Worm (Caenorhabditis elegans) whole organism, L1 larva: Measurements from ENCODE around the gene gba-4.
A peak's percentile ranks its signal among the peaks of the same experiment; 100 is the strongest.

ENCODE experiments used
- C04F5.9 ChIP-seq: sonication (generic microtip); optimal IDR thresholded peaks from 2 replicates; lab custom pipeline; 2016; ENCODE audit warnings: missing genetic modification characterization, missing compliant biosample characterization
- C16A3.4 ChIP-seq: fragments of 150-350 bp; optimal IDR thresholded peaks from 2 replicates; lab custom pipeline; 2014; ENCODE audit warnings: missing biosample characterization, missing genetic modification characterization
- C34B4.2 ChIP-seq: sonication (generic microtip); optimal IDR thresholded peaks from 2 replicates; lab custom pipeline; 2017; ENCODE audit warnings: mild to moderate bottlenecking, missing genetic modification characterization, missing compliant biosample characterization
- F16B12.6 ChIP-seq: fragments of 150-350 bp; optimal IDR thresholded peaks from 2 replicates; lab custom pipeline; 2014; ENCODE audit warnings: missing biosample characterization, missing genetic modification characterization
- aly-2 ChIP-seq: fragments of 150-350 bp; optimal IDR thresholded peaks from 2 replicates; lab custom pipeline; 2014; ENCODE audit warnings: missing biosample characterization, missing genetic modification characterization
- ama-1 ChIP-seq: fragments of 150-350 bp; optimal IDR thresholded peaks from 2 replicates; lab custom pipeline; 2014
- ceh-63 ChIP-seq: fragments of 200-800 bp; sonication (Bioruptor generic); optimal IDR thresholded peaks from 2 replicates; lab custom pipeline; 2018; ENCODE audit warnings: mild to moderate bottlenecking, missing genetic modification characterization, missing compliant biosample characterization
- ceh-8 ChIP-seq: fragments of 200-800 bp; sonication (Bioruptor generic); optimal IDR thresholded peaks from 2 replicates; lab custom pipeline; 2018; ENCODE audit warnings: mild to moderate bottlenecking, missing genetic modification characterization, moderate library complexity, missing compliant biosample characterization
- ceh-88 ChIP-seq: fragments of 200-800 bp; sonication (Bioruptor generic); IDR thresholded peaks from 2 replicates; pipeline ENCODE4 v1.3.6; 2022; ENCODE audit warnings: missing genetic modification characterization, missing compliant biosample characterization
- dpl-1 ChIP-seq, 3 experiments: fragments of 150-350 bp in 2 of 3; sonication (generic microtip) in 1 of 3; optimal IDR thresholded peaks; 2 replicates each; lab custom pipeline; 2014 to 2017; ENCODE audit warnings: missing biosample characterization in 3 of 3, missing genetic modification characterization in 3 of 3, missing genetic modification reagents in 3 of 3
- dsc-1 ChIP-seq: sonication (generic microtip); optimal IDR thresholded peaks from 2 replicates; lab custom pipeline; 2016; ENCODE audit warnings: mild to moderate bottlenecking, missing genetic modification characterization, missing compliant biosample characterization
- efl-1 ChIP-seq, 4 experiments: fragments of 150-350 bp; optimal IDR thresholded peaks in 3 of 4; peaks in 1 of 4; 1 replicate in 1 of 4; 2 replicates in 3 of 4; lab custom pipeline; 2014; ENCODE audit warnings: missing biosample characterization in 2 of 4, missing genetic modification characterization in 2 of 4, missing genetic modification reagents in 2 of 4
- efl-3 ChIP-seq: fragments of 200-800 bp; sonication (Bioruptor generic); optimal IDR thresholded peaks from 2 replicates; lab custom pipeline; 2018; ENCODE audit warnings: mild to moderate bottlenecking, missing genetic modification characterization, missing compliant biosample characterization
- egl-13 ChIP-seq: sonication (generic microtip); optimal IDR thresholded peaks from 2 replicates; lab custom pipeline; 2016; ENCODE audit warnings: missing genotype, missing genetic modification reagents, missing genetic modification characterization, missing compliant biosample characterization
- elt-2 ChIP-seq: sonication (generic microtip); optimal IDR thresholded peaks from 2 replicates; lab custom pipeline; 2016; ENCODE audit warnings: missing genetic modification characterization, mild to moderate bottlenecking, inconsistent platforms, missing compliant biosample characterization, missing genetic modification reagents
- elt-3 ChIP-seq, 6 experiments: fragments of 150-350 bp in 1 of 6; sonication (generic microtip); optimal IDR thresholded peaks; 2 replicates each; lab custom pipeline; 2017 to 2018; ENCODE audit warnings: missing biosample characterization in 6 of 6, missing genetic modification characterization in 6 of 6, inconsistent platforms in 1 of 6
- fkh-10 ChIP-seq: sonication (generic microtip); optimal IDR thresholded peaks from 2 replicates; lab custom pipeline; 2017; ENCODE audit warnings: missing biosample characterization, missing genetic modification reagents, missing genetic modification characterization
- fkh-4 ChIP-seq: sonication (generic microtip); optimal IDR thresholded peaks from 2 replicates; lab custom pipeline; 2016; ENCODE audit warnings: missing compliant biosample characterization, missing genetic modification characterization, borderline replicate concordance
- fos-1 ChIP-seq: fragments of 150-350 bp; optimal IDR thresholded peaks from 2 replicates; lab custom pipeline; 2014; ENCODE audit warnings: missing biosample characterization, missing genetic modification characterization
- grh-1 ChIP-seq: fragments of 200-800 bp; sonication (Bioruptor generic); IDR thresholded peaks from 2 replicates; pipeline ENCODE4 v1.3.6; 2022; ENCODE audit warnings: missing genetic modification reagents, missing genetic modification characterization, missing compliant biosample characterization
- irx-1 ChIP-seq: sonication (generic microtip); optimal IDR thresholded peaks from 2 replicates; lab custom pipeline; 2016; ENCODE audit warnings: missing genetic modification characterization, missing compliant biosample characterization
- lin-13 ChIP-seq: fragments of 150-350 bp; optimal IDR thresholded peaks from 2 replicates; lab custom pipeline; 2014; ENCODE audit warnings: missing biosample characterization, missing genetic modification reagents, missing genetic modification characterization
- lin-14 ChIP-seq: fragments of 200-800 bp; sonication (Bioruptor generic); optimal IDR thresholded peaks from 2 replicates; lab custom pipeline; 2018; ENCODE audit warnings: mild to moderate bottlenecking, missing genetic modification characterization, moderate library complexity, missing compliant biosample characterization
- lin-15B ChIP-seq: fragments of 150-350 bp; sonication (generic microtip); optimal IDR thresholded peaks from 3 replicates; lab custom pipeline; 2014; ENCODE audit warnings: missing biosample characterization, missing genetic modification characterization
- lir-3 ChIP-seq: sonication (generic microtip); optimal IDR thresholded peaks from 2 replicates; lab custom pipeline; 2016; ENCODE audit warnings: mild to moderate bottlenecking, missing genetic modification characterization, moderate library complexity, missing compliant biosample characterization; ENCODE audit not compliant: poor library complexity
- lsy-2 ChIP-seq, 2 experiments: fragments of 150-350 bp; optimal IDR thresholded peaks; 2 replicates each; lab custom pipeline; 2014; ENCODE audit warnings: missing biosample characterization in 2 of 2, missing genetic modification characterization in 2 of 2
- mab-9 ChIP-seq: fragments of 200-800 bp; sonication (Bioruptor generic); IDR thresholded peaks from 2 replicates; pipeline ENCODE4 v1.3.6; 2022; ENCODE audit warnings: missing genetic modification reagents, missing genetic modification characterization, missing compliant biosample characterization
- mdl-1 ChIP-seq, 2 experiments: fragments of 150-350 bp; optimal IDR thresholded peaks; 2 replicates each; lab custom pipeline; 2014 to 2017; ENCODE audit warnings: missing biosample characterization in 2 of 2, missing genetic modification characterization in 2 of 2, inconsistent platforms in 1 of 2
- mef-2 ChIP-seq: fragments of 150-350 bp; optimal IDR thresholded peaks from 2 replicates; lab custom pipeline; 2014; ENCODE audit warnings: missing biosample characterization, missing genetic modification characterization
- nhr-28 ChIP-seq: fragments of 150-350 bp; optimal IDR thresholded peaks from 2 replicates; lab custom pipeline; 2014; ENCODE audit warnings: missing biosample characterization, missing genetic modification characterization
- pag-3 ChIP-seq: sonication (generic microtip); optimal IDR thresholded peaks from 2 replicates; lab custom pipeline; 2017; ENCODE audit warnings: missing genetic modification characterization, mild to moderate bottlenecking, missing compliant biosample characterization, antibody characterized with exemption, borderline replicate concordance; ENCODE audit not compliant: insufficient read depth
- pax-3 ChIP-seq: fragments of 200-800 bp; sonication (Bioruptor generic); optimal IDR thresholded peaks from 2 replicates; lab custom pipeline; 2018; ENCODE audit warnings: mild to moderate bottlenecking, missing genetic modification characterization, moderate library complexity, missing compliant biosample characterization
- pqm-1 ChIP-seq: sonication (generic microtip); optimal IDR thresholded peaks from 3 replicates; lab custom pipeline; 2017; ENCODE audit warnings: missing biosample characterization, missing genetic modification characterization
- rnt-1 ChIP-seq: sonication (generic microtip); optimal IDR thresholded peaks from 2 replicates; lab custom pipeline; 2016; ENCODE audit warnings: mild to moderate bottlenecking, missing genetic modification characterization, moderate library complexity, missing compliant biosample characterization
- snpc-4 ChIP-seq: fragments of 150-350 bp; optimal IDR thresholded peaks from 2 replicates; lab custom pipeline; 2014; ENCODE audit warnings: missing biosample characterization, missing genetic modification characterization
- snu-23 ChIP-seq: sonication (generic microtip); optimal IDR thresholded peaks from 2 replicates; lab custom pipeline; 2016; ENCODE audit warnings: missing genetic modification characterization, missing compliant biosample characterization
- sptf-1 ChIP-seq: fragments of 150-350 bp; optimal IDR thresholded peaks from 2 replicates; lab custom pipeline; 2014; ENCODE audit warnings: missing biosample characterization, missing genetic modification characterization
- tlp-1 ChIP-seq: fragments of 150-350 bp; optimal IDR thresholded peaks from 2 replicates; lab custom pipeline; 2014; ENCODE audit warnings: missing biosample characterization, missing genetic modification characterization
- unc-130 ChIP-seq: fragments of 150-350 bp; optimal IDR thresholded peaks from 2 replicates; lab custom pipeline; 2017; ENCODE audit warnings: missing biosample characterization, missing genetic modification characterization, inconsistent platforms
- unc-62 ChIP-seq: fragments of 150-350 bp; optimal IDR thresholded peaks from 2 replicates; lab custom pipeline; 2014; ENCODE audit warnings: missing biosample characterization, missing genetic modification reagents, missing genetic modification characterization
- unc-98 ChIP-seq: fragments of 200-800 bp; sonication (Bioruptor generic); IDR thresholded peaks from 2 replicates; pipeline ENCODE4 v1.3.6; 2022; ENCODE audit warnings: missing genetic modification characterization, missing compliant biosample characterization
- vab-15 ChIP-seq: sonication (generic microtip); optimal IDR thresholded peaks from 2 replicates; lab custom pipeline; 2017; ENCODE audit warnings: missing genotype, mild to moderate bottlenecking, missing genetic modification characterization, missing compliant biosample characterization
- xbp-1 ChIP-seq: sonication (generic microtip); optimal IDR thresholded peaks from 2 replicates; lab custom pipeline; 2016; ENCODE audit warnings: missing genetic modification characterization, missing compliant biosample characterization
- zip-4 ChIP-seq: fragments of 200-800 bp; sonication (Bioruptor generic); optimal IDR thresholded peaks from 2 replicates; lab custom pipeline; 2018; ENCODE audit warnings: mild to moderate bottlenecking, missing genetic modification characterization, moderate library complexity, missing compliant biosample characterization
- ztf-11 ChIP-seq, 2 experiments: sonication (generic microtip); optimal IDR thresholded peaks; 2 replicates each; lab custom pipeline; 2016 to 2017; ENCODE audit warnings: missing genetic modification characterization in 2 of 2, missing biosample characterization in 1 of 2, missing compliant biosample characterization in 1 of 2

gba-4 gene

ce11 chrIV:5368860-5369259 lies 18.2 kb upstream of the gba-4 start (continued):
- no peak for TF ChIP-seq egl-13 (tag; lab: Kevin White, UChicago)
- TF ChIP-seq lir-3, result peak; percentile 26
- TF ChIP-seq lin-15B (tag; lab: Kevin White, UChicago), result peak; percentile 8
- no peak for TF ChIP-seq ama-1
- peak in 2 of 3 experiments; percentile 7 to 11 for TF ChIP-seq dpl-1 (GFP tag; optimal IDR thresholded peaks at IDR 0.05; lab: Kevin White, UChicago)
- TF ChIP-seq fos-1, result no peak
- TF ChIP-seq C16A3.4, result no peak
- TF ChIP-seq snu-23 (GFP tag; lab: Kevin White, UChicago), result peak; percentile 52
- TF ChIP-seq ceh-88 (GFP tag; lab: Robert Waterston, UW), result no peak
- no peak for TF ChIP-seq lin-13 (GFP tag; lab: Kevin White, UChicago)
- TF ChIP-seq grh-1 (GFP tag; lab: Robert Waterston, UW), result no peak
- TF ChIP-seq efl-1 (optimal IDR thresholded peaks at IDR 0.05; lab: Kevin White, UChicago), result peak; percentile 37 to 47
- TF ChIP-seq efl-1 (GFP tag; optimal IDR thresholded peaks at IDR 0.05 in 1 of 2; lab: Kevin White, UChicago), result peak in 1 of 2 experiments; percentile 46
- TF ChIP-seq snpc-4 (tag; lab: Kevin White, UChicago), result no peak
- peak; percentile 38 to 45 for TF ChIP-seq lsy-2 (tag; optimal IDR thresholded peaks at IDR 0.05; lab: Kevin White, UChicago)
- TF ChIP-seq ceh-63 (GFP tag; lab: Kevin White, UChicago), result no peak
- TF ChIP-seq pqm-1 (tag; lab: Kevin White, UChicago), result no peak
- TF ChIP-seq C04F5.9, result no peak
- no peak for TF ChIP-seq elt-3 (tag; optimal IDR thresholded peaks at IDR 0.05; lab: Kevin White, UChicago)
- TF ChIP-seq rnt-1, result peak; percentile 42
- no peak for TF ChIP-seq fkh-4
- TF ChIP-seq nhr-28 (tag; lab: Kevin White, UChicago), result no peak
- TF ChIP-seq unc-98 (GFP tag; lab: Robert Waterston, UW), result no peak
- TF ChIP-seq unc-62 (GFP tag; lab: Kevin White, UChicago), result no peak
- TF ChIP-seq xbp-1 (tag; lab: Kevin White, UChicago), result peak; percentile 25
- no peak for TF ChIP-seq pax-3 (tag; lab: Kevin White, UChicago)
- no peak for TF ChIP-seq tlp-1 (tag; lab: Kevin White, UChicago)
- TF ChIP-seq ztf-11 (tag; optimal IDR thresholded peaks at IDR 0.05; lab: Kevin White, UChicago), result no peak
- no peak for TF ChIP-seq efl-3 (GFP tag; lab: Kevin White, UChicago)
- TF ChIP-seq irx-1, result no peak
- no peak for TF ChIP-seq pag-3
- TF ChIP-seq dsc-1 (tag; lab: Kevin White, UChicago), result peak; percentile 13
- no peak for TF ChIP-seq unc-130 (tag; lab: Kevin White, UChicago)
- no peak for TF ChIP-seq aly-2
- TF ChIP-seq fkh-10 (GFP tag; lab: Kevin White, UChicago), result no peak
- peak; percentile 34 for TF ChIP-seq F16B12.6 (tag; lab: Kevin White, UChicago)
- TF ChIP-seq mdl-1 (tag; optimal IDR thresholded peaks at IDR 0.05; lab: Kevin White, UChicago), result no peak
- no peak for TF ChIP-seq vab-15 (tag; lab: Kevin White, UChicago)
- TF ChIP-seq sptf-1 (tag; lab: Kevin White, UChicago), result no peak
- no peak for TF ChIP-seq zip-4
- no peak for TF ChIP-seq ceh-8 (GFP tag; lab: Kevin White, UChicago)
- peak; percentile 71 for TF ChIP-seq lin-14 (GFP tag; lab: Kevin White, UChicago)
- no peak for TF ChIP-seq elt-2
- TF ChIP-seq mef-2 (tag; lab: Kevin White, UChicago), result no peak
- TF ChIP-seq C34B4.2 (tag; lab: Kevin White, UChicago), result no peak
- no peak for TF ChIP-seq mab-9 (GFP tag; lab: Robert Waterston, UW)
